Worm (Caenorhabditis elegans) whole organism, midembryonic: ENCODE data around the gene T27A8.7.

ENCODE experiments used
- cog-1 ChIP-seq: sonication (generic microtip); optimal IDR thresholded peaks from 2 replicates; lab custom pipeline; 2016; ENCODE audit warnings: missing genetic modification characterization, missing compliant biosample characterization
- flt-1 ChIP-seq: fragments of 200-800 bp; sonication (Bioruptor generic); IDR thresholded peaks from 2 replicates; pipeline ENCODE4 v1.3.6; 2022; ENCODE audit warnings: missing genetic modification characterization, missing compliant biosample characterization
- med-1 ChIP-seq: sonication (generic microtip); optimal IDR thresholded peaks from 2 replicates; lab custom pipeline; 2017; ENCODE audit warnings: missing genetic modification characterization, mild to moderate bottlenecking, missing compliant biosample characterization, antibody characterized with exemption, missing genetic modification reagents; ENCODE audit not compliant: insufficient read depth
- ref-1 ChIP-seq: fragments of 200-800 bp; sonication (Bioruptor generic); conservative IDR thresholded peaks from 2 replicates; pipeline ENCODE4 v1.3.6; 2022; ENCODE audit warnings: missing genetic modification reagents, missing genetic modification characterization, missing compliant biosample characterization
- ztf-23 ChIP-seq: fragments of 200-800 bp; sonication (Bioruptor generic); IDR thresholded peaks from 2 replicates; pipeline ENCODE4 v1.3.6; 2022; ENCODE audit warnings: missing genetic modification reagents, missing genetic modification characterization, missing compliant biosample characterization
- ztf-29 ChIP-seq: fragments of 200-800 bp; sonication (Bioruptor generic); IDR thresholded peaks from 2 replicates; pipeline ENCODE4 v1.3.6; 2022; ENCODE audit warnings: missing genetic modification reagents, missing genetic modification characterization, missing compliant biosample characterization

DNA sequence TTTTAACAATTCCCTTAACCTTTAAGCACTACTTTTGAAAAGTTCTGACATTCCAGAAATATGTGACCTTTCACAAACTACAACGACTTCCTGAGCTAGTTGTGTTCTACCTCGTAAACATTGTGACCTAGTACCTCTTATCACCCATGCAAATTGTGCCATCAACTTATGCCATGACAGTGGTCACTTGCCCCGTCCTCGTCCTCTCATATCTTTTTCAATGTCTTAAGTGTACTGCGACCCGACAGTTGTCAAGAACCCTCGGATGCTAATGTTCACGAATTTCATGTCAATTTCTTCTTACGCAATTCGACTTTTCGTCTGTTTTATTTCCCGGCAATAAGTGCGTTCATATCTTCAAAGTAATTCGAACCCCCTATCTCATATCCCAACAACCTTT lies 32.5 kb downstream of the T27A8.7 start:
- TF ChIP-seq ref-1 (GFP tag; lab: Robert Waterston, UW) (no peak), flt-1 (GFP tag; lab: Robert Waterston, UW) (no peak), ztf-23 (GFP tag; lab: Robert Waterston, UW) (no peak), cog-1 (no peak), ztf-29 (GFP tag; lab: Robert Waterston, UW) (no peak), med-1 (GFP tag; lab: Kevin White, UChicago) (no peak)
